Worm (Caenorhabditis elegans) whole organism, L4/young adult: ENCODE data around the gene gss-1.

Experiments
- W03F9.2 ChIP-seq: fragments of 150-350 bp; optimal IDR thresholded peaks from 2 replicates; lab custom pipeline; 2014; ENCODE audit warnings: missing biosample characterization, missing genetic modification characterization
- dao-5 ChIP-seq: sonication (generic microtip); optimal IDR thresholded peaks from 2 replicates; lab custom pipeline; 2016; ENCODE audit warnings: missing genotype, missing genetic modification characterization, moderate library complexity, missing compliant biosample characterization
- him-1 ChIP-seq: sonication (generic microtip); optimal IDR thresholded peaks from 2 replicates; lab custom pipeline; 2016; ENCODE audit warnings: missing genotype, missing genetic modification reagents, missing genetic modification characterization, missing compliant biosample characterization

DNA sequence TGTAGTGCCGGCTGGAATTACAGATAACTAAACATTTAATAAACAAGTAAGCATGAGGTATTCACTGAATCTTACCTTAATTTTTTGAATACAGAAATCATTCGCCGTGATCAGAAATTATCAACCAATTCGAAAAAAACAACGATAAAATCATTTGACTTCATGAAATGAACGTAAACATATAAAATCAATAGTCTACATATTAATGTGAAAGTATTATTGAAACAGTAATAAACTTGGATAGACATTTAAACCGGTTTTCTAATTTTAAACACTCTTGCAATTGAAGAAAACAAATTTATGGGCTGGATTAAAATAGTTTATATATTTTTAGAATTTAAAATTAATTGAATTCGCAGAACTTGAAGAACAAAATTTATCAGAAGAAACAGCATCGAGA lies 25.6 kb upstream of the gss-1 start, which contains the start of gene chil-16:
- TF ChIP-seq W03F9.2 (no peak), dao-5 (tag; lab: Kevin White, UChicago) (no peak), him-1 (tag; lab: Kevin White, UChicago) (no peak)
